Fruit fly (Drosophila melanogaster): ENCODE results near the gene gammaTub37C.

Gene gammaTub37C

dm6 chr2L:19185676-19186239, at the start of gene gammaTub37C, which contains the start of gene pigeon:
Gene gammaTub37C (minus strand): TSS chr2L:19185726.
Gene pigeon (plus strand): TSS chr2L:19186043.
- no peak for TF ChIP-seq noc (tag; optimal IDR thresholded peaks at IDR 0.05)

dm6 chr2L:19235120-19235519, 49.6 kb upstream of the gammaTub37C start:
- no peak for TF ChIP-seq noc (tag; optimal IDR thresholded peaks at IDR 0.05)

dm6 chr2L:19233300-19233699, 47.8 kb upstream of the gammaTub37C start:
- no peak for TF ChIP-seq noc (tag; optimal IDR thresholded peaks at IDR 0.05)

- no peak for TF ChIP-seq noc (tag; optimal IDR thresholded peaks at IDR 0.05)
These were observed 45.0 kb upstream of the gammaTub37C start for dm6 chr2L:19230518-19230917.

- TF ChIP-seq noc (tag; optimal IDR thresholded peaks at IDR 0.05): no peak
These were observed 43.5 kb upstream of the gammaTub37C start for dm6 chr2L:19229059-19229458.

- TF ChIP-seq noc (tag; optimal IDR thresholded peaks at IDR 0.05): no peak
These were observed 42.1 kb upstream of the gammaTub37C start for dm6 chr2L:19227656-19228055.

dm6 chr2L:19225984-19226914, 40.7 kb upstream of the gammaTub37C start:
- TF ChIP-seq noc (tag; optimal IDR thresholded peaks at IDR 0.05): no peak

dm6 chr2L:19222311-19222710, 36.8 kb upstream of the gammaTub37C start:
- TF ChIP-seq noc (tag; optimal IDR thresholded peaks at IDR 0.05): no peak

dm6 chr2L:19220036-19220612, 34.6 kb upstream of the gammaTub37C start:
- TF ChIP-seq noc (tag; optimal IDR thresholded peaks at IDR 0.05): no peak

- no peak for TF ChIP-seq noc (tag; optimal IDR thresholded peaks at IDR 0.05)
These were observed 33.9 kb upstream of the gammaTub37C start for dm6 chr2L:19219473-19219872.

dm6 chr2L:19217933-19218332, 32.4 kb upstream of the gammaTub37C start:
- no peak for TF ChIP-seq noc (tag; optimal IDR thresholded peaks at IDR 0.05)

- no peak for TF ChIP-seq noc (tag; optimal IDR thresholded peaks at IDR 0.05)
These were observed 26.9 kb upstream of the gammaTub37C start for dm6 chr2L:19212401-19212800.

- no peak for TF ChIP-seq noc (tag; optimal IDR thresholded peaks at IDR 0.05)
These were observed 23.3 kb upstream of the gammaTub37C start for dm6 chr2L:19208874-19209273.

- TF ChIP-seq noc (tag; optimal IDR thresholded peaks at IDR 0.05): no peak
These were observed 19.0 kb upstream of the gammaTub37C start for dm6 chr2L:19204546-19204945.

dm6 chr2L:19201841-19202240, 16.3 kb upstream of the gammaTub37C start:
- no peak for TF ChIP-seq noc (tag; optimal IDR thresholded peaks at IDR 0.05)

dm6 chr2L:19200211-19200610, 14.7 kb upstream of the gammaTub37C start:
- no peak for TF ChIP-seq noc (tag; optimal IDR thresholded peaks at IDR 0.05)

dm6 chr2L:19198402-19198801, 12.9 kb upstream of the gammaTub37C start:
- TF ChIP-seq noc (tag; optimal IDR thresholded peaks at IDR 0.05): no peak

Measured in whole organism, larva.